Fruit fly (Drosophila melanogaster): ENCODE data around the gene CG18744.

- TF ChIP-seq CG15710 (tag; optimal IDR thresholded peaks at IDR 0.05) (peak; percentile 58), Pif1A (GFP tag; optimal IDR thresholded peaks at IDR 0.05) (no peak), CG32121 (GFP tag; IDR thresholded peaks at IDR 0.05) (no peak), D1 (tag; optimal IDR thresholded peaks at IDR 0.05) (no peak), CG14655 (GFP tag; optimal IDR thresholded peaks at IDR 0.05) (peak; percentile 56), Snoo (tag; optimal IDR thresholded peaks at IDR 0.05) (peak; percentile 79), gl (tag; optimal IDR thresholded peaks at IDR 0.05) (no peak), Pif1B (GFP tag; optimal IDR thresholded peaks at IDR 0.05) (no peak), CG12605 (GFP tag; IDR thresholded peaks at IDR 0.05) (no peak), EcR (GFP tag; optimal IDR thresholded peaks at IDR 0.05) (no peak), CG4496 (GFP tag; IDR thresholded peaks at IDR 0.05) (peak; percentile 83), CG8301 (tag; optimal IDR thresholded peaks at IDR 0.05) (no peak)
These were observed 11.4 kb upstream of the CG18744 start, which contains the start of the genes CG2993 and sgll for dm6 chr3R:7809662-7810621.
